Worm (Caenorhabditis elegans) whole organism, L2 larva: ENCODE measurements around the gene clec-176.

ENCODE experiments used
- C34F6.9 ChIP-seq: fragments of 150-350 bp; optimal IDR thresholded peaks from 2 replicates; lab custom pipeline; 2014; ENCODE audit warnings: missing biosample characterization, missing genetic modification characterization
- ZK546.5 ChIP-seq: sonication (generic microtip); optimal IDR thresholded peaks from 2 replicates; lab custom pipeline; 2017; ENCODE audit warnings: missing biosample characterization, missing genetic modification characterization
- ama-1 ChIP-seq: fragments of 150-350 bp; optimal IDR thresholded peaks from 2 replicates; lab custom pipeline; 2018; ENCODE audit warnings: inconsistent platforms
- elt-3 ChIP-seq: sonication (generic microtip); optimal IDR thresholded peaks from 2 replicates; lab custom pipeline; 2017; ENCODE audit warnings: missing biosample characterization, missing genetic modification characterization
- mab-5 ChIP-seq: fragments of 150-350 bp; optimal IDR thresholded peaks from 2 replicates; lab custom pipeline; 2014; ENCODE audit warnings: missing biosample characterization, missing genetic modification characterization
- nhr-10 ChIP-seq: sonication (generic microtip); optimal IDR thresholded peaks from 2 replicates; lab custom pipeline; 2017; ENCODE audit warnings: missing biosample characterization, missing genetic modification characterization
- nhr-237 ChIP-seq: fragments of 150-350 bp; optimal IDR thresholded peaks from 2 replicates; lab custom pipeline; 2014; ENCODE audit warnings: missing biosample characterization, missing genetic modification characterization
- nhr-25 ChIP-seq: fragments of 150-350 bp; sonication (generic microtip); optimal IDR thresholded peaks from 3 replicates; lab custom pipeline; 2014; ENCODE audit warnings: missing biosample characterization, missing genetic modification characterization
- snpc-4 ChIP-seq: fragments of 150-350 bp; optimal IDR thresholded peaks from 2 replicates; lab custom pipeline; 2014; ENCODE audit warnings: missing biosample characterization, missing genetic modification characterization
- ztf-11 ChIP-seq: sonication (generic microtip); optimal IDR thresholded peaks from 2 replicates; lab custom pipeline; 2017; ENCODE audit warnings: missing biosample characterization, missing genetic modification characterization

DNA sequence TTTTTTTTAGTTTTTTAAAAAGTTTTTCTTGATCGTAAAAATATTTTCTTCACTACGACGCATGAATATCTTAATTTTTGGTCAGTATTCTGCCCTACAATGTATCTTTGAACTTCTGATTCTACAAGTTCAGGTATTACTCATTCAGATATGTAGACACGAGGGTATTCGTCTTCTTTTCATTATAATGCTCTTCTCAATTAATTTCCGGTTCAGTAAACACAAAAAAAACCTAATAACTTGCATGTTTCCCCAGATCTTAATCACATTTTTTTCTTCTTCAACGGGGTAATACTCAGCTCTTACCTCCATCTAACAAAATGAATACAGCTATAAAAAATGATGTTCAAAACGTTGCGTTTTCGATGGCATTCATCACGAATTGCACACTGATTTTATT lies 8.2 kb downstream of the clec-176 start, which contains the start of gene str-162:
- no peak for TF ChIP-seq ama-1 (lab: Kevin White, UChicago)
- no peak for TF ChIP-seq elt-3 (tag; lab: Kevin White, UChicago)
- TF ChIP-seq nhr-237 (tag; lab: Kevin White, UChicago): no peak
- no peak for TF ChIP-seq ztf-11
- TF ChIP-seq C34F6.9: no peak
- TF ChIP-seq nhr-10 (tag; lab: Kevin White, UChicago): no peak
- TF ChIP-seq nhr-25: no peak
- TF ChIP-seq snpc-4 (tag; lab: Kevin White, UChicago): no peak
- TF ChIP-seq mab-5: no peak
- TF ChIP-seq ZK546.5: no peak
